Worm (Caenorhabditis elegans) whole organism, L4/young adult: ENCODE measurements around the gene vmo-1.

Source experiments
- W03F9.2 ChIP-seq: fragments of 150-350 bp; optimal IDR thresholded peaks from 2 replicates; lab custom pipeline; 2014; ENCODE audit warnings: missing biosample characterization, missing genetic modification characterization
- dao-5 ChIP-seq: sonication (generic microtip); optimal IDR thresholded peaks from 2 replicates; lab custom pipeline; 2016; ENCODE audit warnings: missing genotype, missing genetic modification characterization, moderate library complexity, missing compliant biosample characterization
- him-1 ChIP-seq: sonication (generic microtip); optimal IDR thresholded peaks from 2 replicates; lab custom pipeline; 2016; ENCODE audit warnings: missing genotype, missing genetic modification reagents, missing genetic modification characterization, missing compliant biosample characterization

DNA sequence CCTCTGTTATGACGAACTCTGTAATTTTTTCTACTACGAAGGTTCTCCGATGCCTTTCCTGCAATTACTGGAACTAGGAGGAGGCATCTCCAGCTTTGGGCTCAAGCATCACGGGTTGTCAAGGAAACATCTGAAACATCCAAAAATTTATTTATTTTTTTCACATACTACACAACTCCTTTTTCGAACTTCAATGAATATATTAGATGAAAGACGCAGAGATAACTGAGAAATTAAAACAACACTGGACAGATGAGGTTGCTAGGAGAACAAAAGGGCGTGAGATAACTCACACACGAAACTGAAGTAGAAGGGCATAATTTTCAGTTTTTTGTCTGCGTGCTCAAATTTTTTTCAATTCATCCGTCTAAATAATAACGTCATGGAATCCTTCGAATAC is 25.4 kb downstream of the vmo-1 start, which contains the start of gene Y38H6C.13:
- TF ChIP-seq W03F9.2 (tag; lab: Kevin White, UChicago) (no peak), him-1 (tag; lab: Kevin White, UChicago) (no peak), dao-5 (no peak)
